Fruit fly (Drosophila melanogaster) Kc167 (cell line): ENCODE measurements around the gene Sap47.

Source experiments
- Myc ChIP-seq: fragments of >200 bp; optimal IDR thresholded peaks from 2 replicates; lab custom pipeline; 2017; ENCODE audit warnings: missing external identifiers
- Sin3A ChIP-seq: fragments of >200 bp; optimal IDR thresholded peaks from 2 replicates; lab custom pipeline; 2018; ENCODE audit warnings: missing external identifiers
- h ChIP-seq: fragments of >200 bp; optimal IDR thresholded peaks from 3 replicates; lab custom pipeline; 2018; ENCODE audit warnings: missing external identifiers
- insv ChIP-seq: fragments of >200 bp; optimal IDR thresholded peaks from 3 replicates; lab custom pipeline; 2018; ENCODE audit warnings: missing external identifiers
- psq ChIP-seq: fragments of >200 bp; optimal IDR thresholded peaks from 2 replicates; lab custom pipeline; 2017; ENCODE audit warnings: missing external identifiers
- ttk ChIP-seq: sonication (Bioruptor generic); optimal IDR thresholded peaks from 2 replicates; lab custom pipeline; 2017; ENCODE audit warnings: missing external identifiers

Gene Sap47

dm6 chr3R:15921747-15922146 lies 13.2 kb upstream of the Sap47 start:
- TF ChIP-seq Myc (lab: Kevin White, UChicago): no peak
- no peak for TF ChIP-seq psq
- TF ChIP-seq h (lab: Kevin White, UChicago): no peak
- no peak for TF ChIP-seq ttk (lab: Kevin White, UChicago)
- no peak for TF ChIP-seq insv (lab: Kevin White, UChicago)
- no peak for TF ChIP-seq Sin3A (lab: Kevin White, UChicago)

dm6 chr3R:15922622-15923574 lies 12.0 kb upstream of the Sap47 start:
- TF ChIP-seq psq: no peak
- TF ChIP-seq insv (lab: Kevin White, UChicago): no peak
- TF ChIP-seq Myc (lab: Kevin White, UChicago): no peak
- no peak for TF ChIP-seq Sin3A (lab: Kevin White, UChicago)
- no peak for TF ChIP-seq ttk (lab: Kevin White, UChicago)
- no peak for TF ChIP-seq h (lab: Kevin White, UChicago)

- no peak for TF ChIP-seq psq
- TF ChIP-seq Myc (lab: Kevin White, UChicago): no peak
- TF ChIP-seq Sin3A (lab: Kevin White, UChicago): no peak
- TF ChIP-seq h (lab: Kevin White, UChicago): no peak
- no peak for TF ChIP-seq ttk (lab: Kevin White, UChicago)
- TF ChIP-seq insv (lab: Kevin White, UChicago): no peak
Observed at dm6 chr3R:15925329-15925728, 9.6 kb upstream of the Sap47 start, which contains the start of gene CG34276. Gene CG34276, plus strand, starts transcription at chr3R:15925629.

dm6 chr3R:15925939-15926338 lies 9.0 kb upstream of the Sap47 start:
- TF ChIP-seq Myc (lab: Kevin White, UChicago) (no peak), psq (no peak)

- TF ChIP-seq ttk (lab: Kevin White, UChicago) (no peak), h (lab: Kevin White, UChicago) (no peak), insv (lab: Kevin White, UChicago) (no peak), Sin3A (lab: Kevin White, UChicago) (no peak), psq (no peak), Myc (lab: Kevin White, UChicago) (no peak)
Observed at dm6 chr3R:15927172-15927571, 7.7 kb upstream of the Sap47 start.

dm6 chr3R:15928127-15928526 lies 6.8 kb upstream of the Sap47 start:
- TF ChIP-seq psq (no peak), h (lab: Kevin White, UChicago) (no peak), Sin3A (lab: Kevin White, UChicago) (no peak), ttk (lab: Kevin White, UChicago) (no peak)

dm6 chr3R:15930050-15930449 lies 4.8 kb upstream of the Sap47 start:
- TF ChIP-seq h (lab: Kevin White, UChicago): no peak
- TF ChIP-seq insv (lab: Kevin White, UChicago): no peak
- TF ChIP-seq Myc (lab: Kevin White, UChicago): no peak
- no peak for TF ChIP-seq Sin3A (lab: Kevin White, UChicago)
- no peak for TF ChIP-seq ttk (lab: Kevin White, UChicago)
- TF ChIP-seq psq: no peak

- TF ChIP-seq Sin3A (lab: Kevin White, UChicago) (no peak), psq (no peak), Myc (lab: Kevin White, UChicago) (no peak), insv (lab: Kevin White, UChicago) (no peak), h (lab: Kevin White, UChicago) (no peak), ttk (lab: Kevin White, UChicago) (no peak)
Observed at dm6 chr3R:15933609-15934232, 1.2 kb upstream of the Sap47 start, which contains the start of the genes CG5478 and blp. Gene CG5478, minus strand, starts transcription at chr3R:15933734. Gene blp, plus strand, starts transcription at chr3R:15933847.

dm6 chr3R:15935538-15935937 lies 638 bp downstream of the Sap47 start:
- TF ChIP-seq psq: no peak
- no peak for TF ChIP-seq Sin3A (lab: Kevin White, UChicago)
- TF ChIP-seq insv (lab: Kevin White, UChicago): no peak
- no peak for TF ChIP-seq ttk (lab: Kevin White, UChicago)
- no peak for TF ChIP-seq h (lab: Kevin White, UChicago)
- TF ChIP-seq Myc (lab: Kevin White, UChicago): no peak

- no peak for TF ChIP-seq psq
- TF ChIP-seq Sin3A (lab: Kevin White, UChicago): no peak
- TF ChIP-seq insv (lab: Kevin White, UChicago): no peak
- TF ChIP-seq h (lab: Kevin White, UChicago): no peak
- TF ChIP-seq ttk (lab: Kevin White, UChicago): no peak
- no peak for TF ChIP-seq Myc (lab: Kevin White, UChicago)
Observed at dm6 chr3R:15937708-15938107, 2.8 kb downstream of the Sap47 start.

- no peak for TF ChIP-seq h (lab: Kevin White, UChicago)
- TF ChIP-seq insv (lab: Kevin White, UChicago): no peak
- TF ChIP-seq Sin3A (lab: Kevin White, UChicago): no peak
- no peak for TF ChIP-seq ttk (lab: Kevin White, UChicago)
- TF ChIP-seq psq: no peak
Observed at dm6 chr3R:15947605-15948004, 12.7 kb downstream of the Sap47 start.

- no peak for TF ChIP-seq Myc (lab: Kevin White, UChicago)
- TF ChIP-seq insv (lab: Kevin White, UChicago): no peak
Observed at dm6 chr3R:15950843-15951242, 15.9 kb downstream of the Sap47 start, which contains the start of the genes CG31088 and CG46383. Gene CG31088, minus strand, starts transcription at chr3R:15950943. Gene CG46383, minus strand, starts transcription at chr3R:15950943.
